Worm (Caenorhabditis elegans) whole organism, midembryonic: ENCODE results near the gene meg-1.

ENCODE experiments used
- T22C8.4 ChIP-seq: fragments of 200-800 bp; sonication (Bioruptor generic); IDR thresholded peaks from 2 replicates; pipeline ENCODE4 v1.3.6; 2022; ENCODE audit warnings: missing genetic modification characterization, missing compliant biosample characterization
- cog-1 ChIP-seq: sonication (generic microtip); optimal IDR thresholded peaks from 2 replicates; lab custom pipeline; 2016; ENCODE audit warnings: missing genetic modification characterization, missing compliant biosample characterization
- flt-1 ChIP-seq: fragments of 200-800 bp; sonication (Bioruptor generic); IDR thresholded peaks from 2 replicates; pipeline ENCODE4 v1.3.6; 2022; ENCODE audit warnings: missing genetic modification characterization, missing compliant biosample characterization
- med-1 ChIP-seq: sonication (generic microtip); optimal IDR thresholded peaks from 2 replicates; lab custom pipeline; 2017; ENCODE audit warnings: missing genetic modification characterization, mild to moderate bottlenecking, missing compliant biosample characterization, antibody characterized with exemption, missing genetic modification reagents; ENCODE audit not compliant: insufficient read depth
- tab-1 ChIP-seq: fragments of 200-800 bp; sonication (Bioruptor generic); IDR thresholded peaks from 2 replicates; pipeline ENCODE4 v1.3.6; 2022; ENCODE audit warnings: missing genetic modification characterization, missing compliant biosample characterization
- ztf-23 ChIP-seq: fragments of 200-800 bp; sonication (Bioruptor generic); IDR thresholded peaks from 2 replicates; pipeline ENCODE4 v1.3.6; 2022; ENCODE audit warnings: missing genetic modification reagents, missing genetic modification characterization, missing compliant biosample characterization

DNA sequence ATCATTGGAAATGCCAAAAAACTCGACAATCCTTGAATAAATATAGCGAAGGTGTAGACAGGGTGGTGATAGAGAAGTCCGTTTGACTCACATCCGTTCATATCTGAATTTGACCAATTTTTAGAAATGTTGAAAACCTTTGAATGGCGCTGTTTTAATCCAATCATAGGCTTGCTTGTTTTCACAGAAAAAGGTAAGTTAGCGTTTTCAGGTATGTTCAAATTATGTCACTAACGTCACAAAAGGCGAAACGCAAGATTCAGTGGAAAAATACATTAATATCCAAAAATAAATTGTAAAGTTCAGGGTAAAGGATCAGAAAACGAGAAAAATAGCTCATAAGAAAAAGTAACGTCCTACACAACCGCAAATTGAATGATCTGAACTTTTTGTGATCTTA is 29.4 kb downstream of the meg-1 start, which contains the start of gene sra-38:
- no peak for TF ChIP-seq ztf-23 (GFP tag; lab: Robert Waterston, UW)
- no peak for TF ChIP-seq med-1 (GFP tag; lab: Kevin White, UChicago)
- no peak for TF ChIP-seq flt-1 (GFP tag; lab: Robert Waterston, UW)
- no peak for TF ChIP-seq T22C8.4
- no peak for TF ChIP-seq tab-1 (GFP tag; lab: Robert Waterston, UW)
- TF ChIP-seq cog-1: no peak
